Fruit fly (Drosophila melanogaster) whole organism, prepupa: ENCODE measurements around the gene CG5618.

Experiments
- Blimp-1 ChIP-seq: fragments of 200-800 bp; sonication (Bioruptor generic); optimal IDR thresholded peaks from 3 replicates; lab custom pipeline; 2017; ENCODE audit warnings: missing biosample characterization, missing genetic modification characterization, mild to moderate bottlenecking, moderate library complexity, missing genetic modification reagents
- CG10669 ChIP-seq: fragments of 200-800 bp; sonication (Bioruptor generic); optimal IDR thresholded peaks from 3 replicates; lab custom pipeline; 2018; ENCODE audit warnings: missing biosample characterization, mild to moderate bottlenecking, missing genetic modification characterization, moderate library complexity
- CG11294 ChIP-seq: fragments of 200-800 bp; sonication (Bioruptor generic); IDR thresholded peaks from 2 replicates; pipeline ENCODE4 v1.3.6; 2022; ENCODE audit warnings: missing biosample characterization, missing genetic modification characterization
- CG15336 ChIP-seq: fragments of 200-800 bp; sonication (Bioruptor generic); IDR thresholded peaks from 2 replicates; pipeline ENCODE4 v1.3.6; 2022; ENCODE audit warnings: missing biosample characterization, missing genetic modification characterization
- CG16779 ChIP-seq: fragments of 200-800 bp; sonication (Bioruptor generic); optimal IDR thresholded peaks from 3 replicates; lab custom pipeline; 2017; ENCODE audit warnings: missing biosample characterization, mild to moderate bottlenecking, missing genetic modification characterization
- CG3032 ChIP-seq: fragments of 200-800 bp; optimal IDR thresholded peaks from 2 replicates; lab custom pipeline; 2019; ENCODE audit warnings: missing biosample characterization, mild to moderate bottlenecking, missing genetic modification characterization, moderate library complexity
- CG31627 ChIP-seq: fragments of 200-800 bp; sonication (Bioruptor generic); optimal IDR thresholded peaks from 3 replicates; lab custom pipeline; 2016; ENCODE audit warnings: missing biosample characterization, missing genetic modification characterization
- CG34406 ChIP-seq: fragments of 200-800 bp; sonication (Bioruptor generic); optimal IDR thresholded peaks from 3 replicates; lab custom pipeline; 2016; ENCODE audit warnings: missing biosample characterization, missing genetic modification characterization
- CG3919 ChIP-seq: fragments of 200-800 bp; sonication (Bioruptor generic); optimal IDR thresholded peaks from 3 replicates; lab custom pipeline; 2016; ENCODE audit warnings: missing biosample characterization, missing genetic modification characterization
- CG4318 ChIP-seq: fragments of 200-800 bp; sonication (Bioruptor generic); optimal IDR thresholded peaks from 3 replicates; lab custom pipeline; 2017; ENCODE audit warnings: missing biosample characterization, mild to moderate bottlenecking, missing genetic modification characterization
- CG6163 ChIP-seq: fragments of 200-800 bp; sonication (Bioruptor generic); IDR thresholded peaks from 3 replicates; pipeline ENCODE4 v1.3.6; 2022; ENCODE audit warnings: missing biosample characterization, missing genetic modification characterization
- CG6792 ChIP-seq: fragments of 200-800 bp; sonication (Bioruptor generic); optimal IDR thresholded peaks from 3 replicates; lab custom pipeline; 2016; ENCODE audit warnings: missing biosample characterization, missing genetic modification characterization
- CG6808 ChIP-seq: fragments of 200-800 bp; sonication (Bioruptor generic); optimal IDR thresholded peaks from 3 replicates; lab custom pipeline; 2017; ENCODE audit warnings: missing biosample characterization, missing genetic modification characterization, mild to moderate bottlenecking, moderate library complexity, missing genetic modification reagents
- CG6854 ChIP-seq: fragments of 200-800 bp; sonication (Bioruptor generic); optimal IDR thresholded peaks from 2 replicates; lab custom pipeline; 2017; ENCODE audit warnings: missing biosample characterization, mild to moderate bottlenecking, missing genetic modification characterization
- CG8319 ChIP-seq: fragments of 200-800 bp; sonication (Bioruptor generic); optimal IDR thresholded peaks from 3 replicates; lab custom pipeline; 2016; ENCODE audit warnings: missing biosample characterization, missing genetic modification characterization
- CG8632 ChIP-seq: fragments of 200-800 bp; sonication (Bioruptor generic); optimal IDR thresholded peaks from 3 replicates; lab custom pipeline; 2016; ENCODE audit warnings: missing biosample characterization, missing genetic modification characterization
- CG9139 ChIP-seq: fragments of 200-800 bp; sonication (Bioruptor generic); optimal IDR thresholded peaks from 3 replicates; lab custom pipeline; 2017; ENCODE audit warnings: missing biosample characterization, mild to moderate bottlenecking, missing genetic modification characterization
- Eip75B ChIP-seq: fragments of 200-800 bp; sonication (Bioruptor generic); optimal IDR thresholded peaks from 3 replicates; lab custom pipeline; 2016; ENCODE audit warnings: missing biosample characterization, missing genetic modification characterization
- Eip78C ChIP-seq: fragments of 200-800 bp; sonication (Bioruptor generic); peaks from one replicate; lab custom pipeline; 2016; ENCODE audit warnings: missing biosample characterization, missing genetic modification characterization
- Eip93F ChIP-seq: fragments of 200-800 bp; sonication (Bioruptor generic); optimal IDR thresholded peaks from 2 replicates; lab custom pipeline; 2016; ENCODE audit warnings: missing biosample characterization, mild to moderate bottlenecking, missing genetic modification characterization
- Ets21C ChIP-seq: fragments of 200-800 bp; sonication (Bioruptor generic); optimal IDR thresholded peaks from 3 replicates; lab custom pipeline; 2016; ENCODE audit warnings: missing biosample characterization, missing genetic modification characterization
- Ets96B ChIP-seq: fragments of 200-800 bp; optimal IDR thresholded peaks from 2 replicates; lab custom pipeline; 2019; ENCODE audit warnings: missing biosample characterization, mild to moderate bottlenecking, missing genetic modification characterization, moderate library complexity
- Gug ChIP-seq: fragments of 200-800 bp; sonication (Bioruptor generic); IDR thresholded peaks from 2 replicates; pipeline ENCODE4 v1.3.6; 2022; ENCODE audit warnings: missing biosample characterization, missing genetic modification characterization
- Hr38 ChIP-seq: sonication (Bioruptor generic); optimal IDR thresholded peaks from 2 replicates; lab custom pipeline; 2016; ENCODE audit warnings: missing biosample characterization, missing genetic modification characterization
- Hr39 ChIP-seq: fragments of 200-800 bp; sonication (Bioruptor generic); optimal IDR thresholded peaks from 2 replicates; lab custom pipeline; 2016; ENCODE audit warnings: missing biosample characterization, missing genetic modification characterization
- Hr4 ChIP-seq: fragments of 200-800 bp; sonication (Bioruptor generic); optimal IDR thresholded peaks from 3 replicates; lab custom pipeline; 2016; ENCODE audit warnings: missing biosample characterization, missing genetic modification characterization
- Lpt ChIP-seq: fragments of 200-800 bp; sonication (Bioruptor generic); optimal IDR thresholded peaks from 3 replicates; lab custom pipeline; 2016; ENCODE audit warnings: missing biosample characterization, missing genetic modification characterization
- Met ChIP-seq: fragments of 200-800 bp; sonication (Bioruptor generic); optimal IDR thresholded peaks from 3 replicates; lab custom pipeline; 2016; ENCODE audit warnings: missing biosample characterization, missing genetic modification characterization
- OdsH ChIP-seq: fragments of 200-800 bp; sonication (Bioruptor generic); optimal IDR thresholded peaks from 3 replicates; lab custom pipeline; 2016; ENCODE audit warnings: missing biosample characterization, missing genetic modification characterization
- Sox102F ChIP-seq: fragments of 200-800 bp; sonication (Bioruptor generic); optimal IDR thresholded peaks from 2 replicates; lab custom pipeline; 2016; ENCODE audit warnings: missing biosample characterization, mild to moderate bottlenecking, missing genetic modification characterization
- Sox14 ChIP-seq: fragments of 200-800 bp; sonication (Bioruptor generic); optimal IDR thresholded peaks from 3 replicates; lab custom pipeline; 2016; ENCODE audit warnings: missing biosample characterization, missing genetic modification characterization
- Sox15 ChIP-seq: fragments of 200-800 bp; sonication (Bioruptor generic); optimal IDR thresholded peaks from 3 replicates; lab custom pipeline; 2016; ENCODE audit warnings: missing biosample characterization, missing genetic modification characterization
- achi ChIP-seq: fragments of 200-800 bp; sonication (Bioruptor generic); optimal IDR thresholded peaks from 3 replicates; lab custom pipeline; 2016; ENCODE audit warnings: missing biosample characterization, missing genetic modification characterization
- acj6 ChIP-seq: fragments of 200-800 bp; sonication (Bioruptor generic); optimal IDR thresholded peaks from 3 replicates; lab custom pipeline; 2016; ENCODE audit warnings: missing biosample characterization, missing genetic modification characterization
- dac ChIP-seq: fragments of 200-800 bp; sonication (Bioruptor generic); optimal IDR thresholded peaks from 2 replicates; lab custom pipeline; 2017; ENCODE audit warnings: missing biosample characterization, mild to moderate bottlenecking, missing genetic modification characterization
- eg ChIP-seq: fragments of 200-800 bp; sonication (Bioruptor generic); IDR thresholded peaks from 3 replicates; pipeline ENCODE4 v1.3.6; 2022; ENCODE audit warnings: missing biosample characterization, missing genetic modification characterization
- esn ChIP-seq: fragments of 200-800 bp; sonication (Bioruptor generic); optimal IDR thresholded peaks from 2 replicates; lab custom pipeline; 2016; ENCODE audit warnings: missing biosample characterization, mild to moderate bottlenecking, missing genetic modification characterization, moderate library complexity
- fd59A ChIP-seq: fragments of 200-800 bp; sonication (Bioruptor generic); optimal IDR thresholded peaks from 2 replicates; lab custom pipeline; 2017; ENCODE audit warnings: missing biosample characterization, mild to moderate bottlenecking, missing genetic modification characterization, missing genetic modification reagents
- fkh ChIP-seq: fragments of 200-800 bp; sonication (Bioruptor generic); optimal IDR thresholded peaks from 3 replicates; lab custom pipeline; 2017; ENCODE audit warnings: missing biosample characterization, mild to moderate bottlenecking, missing genetic modification characterization, moderate library complexity
- lz ChIP-seq: fragments of 200-800 bp; sonication (Bioruptor generic); optimal IDR thresholded peaks from 3 replicates; lab custom pipeline; 2016; ENCODE audit warnings: missing biosample characterization, missing genetic modification characterization
- net ChIP-seq: fragments of 200-800 bp; sonication (Bioruptor generic); optimal IDR thresholded peaks from 3 replicates; lab custom pipeline; 2016; ENCODE audit warnings: missing biosample characterization, missing genetic modification characterization
- pdm3 ChIP-seq: fragments of 200-800 bp; sonication (Bioruptor generic); optimal IDR thresholded peaks from 3 replicates; lab custom pipeline; 2016; ENCODE audit warnings: missing biosample characterization, missing genetic modification characterization
- ss ChIP-seq, 2 experiments: fragments of 200-800 bp; sonication (Bioruptor generic); optimal IDR thresholded peaks; 2 replicates in 1 of 2; 3 replicates in 1 of 2; lab custom pipeline; 2017 to 2018; ENCODE audit warnings: mild to moderate bottlenecking in 2 of 2, missing biosample characterization in 2 of 2, missing genetic modification characterization in 2 of 2, moderate library complexity in 1 of 2
- svp ChIP-seq: fragments of 200-800 bp; sonication (Bioruptor generic); peaks from one replicate; lab custom pipeline; 2016; ENCODE audit warnings: missing biosample characterization, missing genetic modification characterization
- vri ChIP-seq: fragments of 200-800 bp; sonication (Bioruptor generic); optimal IDR thresholded peaks from 3 replicates; lab custom pipeline; 2016; ENCODE audit warnings: missing biosample characterization, mild to moderate bottlenecking, missing genetic modification characterization

The CG5618 gene

DNA sequence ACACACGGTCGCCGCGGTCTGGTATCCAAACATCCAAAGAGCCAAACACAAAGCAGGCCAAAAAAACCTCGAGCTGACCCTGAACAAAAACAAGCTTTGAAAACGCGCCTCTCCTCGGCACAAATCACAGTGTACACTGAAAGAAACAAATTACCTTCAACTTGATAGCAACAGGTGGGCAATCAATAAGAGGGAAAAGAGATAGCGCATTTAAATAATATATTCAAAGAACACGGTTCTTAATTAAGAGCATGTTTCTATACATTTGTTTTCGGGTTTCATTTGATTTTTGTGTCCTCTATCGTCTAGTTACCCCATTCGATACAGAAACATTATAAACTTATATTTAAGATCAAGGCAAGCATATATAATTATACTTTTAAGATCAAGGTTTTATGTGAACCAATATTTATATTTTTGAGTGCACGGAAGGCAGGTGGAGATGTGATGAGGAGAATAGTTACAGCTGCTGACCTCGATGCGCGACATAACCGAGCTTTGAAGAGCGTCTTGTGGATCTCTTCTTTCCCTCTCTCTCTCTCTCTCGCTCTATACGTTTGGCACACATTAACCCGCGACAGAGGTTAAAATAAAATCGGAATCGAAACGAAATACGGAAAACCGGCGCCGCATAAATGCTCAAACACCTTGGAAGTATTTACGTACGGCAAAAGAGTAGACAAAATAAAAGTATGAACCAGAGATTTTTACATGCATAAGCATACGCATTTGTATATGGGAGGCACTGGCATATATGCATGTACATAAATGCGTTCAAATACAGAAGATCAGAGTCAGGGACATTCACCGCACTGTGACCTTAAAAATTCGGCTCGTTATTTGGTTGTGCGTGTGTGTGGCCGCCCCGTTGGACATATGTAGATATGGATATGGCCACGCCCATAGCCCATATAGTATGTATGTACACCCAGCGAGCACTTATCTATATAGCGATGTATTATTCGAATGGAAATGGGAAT, 45.3 kb downstream of the CG5618 start (continued):
- TF ChIP-seq dac = peak; percentile 82
- peak; percentile 88 for TF ChIP-seq Eip75B (GFP tag; lab: Kevin White, UChicago)
- TF ChIP-seq CG6808 (GFP tag; lab: Kevin White, UChicago) = peak; percentile 65
- TF ChIP-seq ss (GFP tag; optimal IDR thresholded peaks at IDR 0.05; lab: Kevin White, UChicago) = peak in 1 of 2 experiments; percentile 54
- peak; percentile 61 for TF ChIP-seq CG31627 (GFP tag; lab: Kevin White, UChicago)
- peak; percentile 65; the same call in 1 of the 2 replicates for TF ChIP-seq CG11294 (GFP tag; lab: Robert Waterston, UW)
- peak; percentile 70 for TF ChIP-seq CG10669 (GFP tag; lab: Kevin White, UChicago)
- peak; percentile 52; the same call in 1 of the 2 replicates for TF ChIP-seq Gug (GFP tag; lab: Robert Waterston, UW)
- peak; percentile 85 for TF ChIP-seq pdm3 (GFP tag; lab: Kevin White, UChicago)
- TF ChIP-seq Hr38 = no peak
- TF ChIP-seq Lpt = peak; percentile 84
- TF ChIP-seq lz (GFP tag; lab: Kevin White, UChicago) = peak; percentile 78
- peak; percentile 79 for TF ChIP-seq esn (GFP tag; lab: Kevin White, UChicago)
- peak; percentile 76 for TF ChIP-seq Met
- peak; percentile 85 for TF ChIP-seq CG15336 (GFP tag; lab: Robert Waterston, UW)
- TF ChIP-seq CG3919 (GFP tag; lab: Kevin White, UChicago) = peak; percentile 84
- peak; percentile 79 for TF ChIP-seq Ets96B
- TF ChIP-seq net (GFP tag; lab: Kevin White, UChicago) = peak; percentile 81
- peak; percentile 88 for TF ChIP-seq Hr4 (GFP tag; lab: Kevin White, UChicago)
- peak; percentile 79 for TF ChIP-seq OdsH (GFP tag; lab: Kevin White, UChicago)
- TF ChIP-seq fkh (GFP tag; lab: Kevin White, UChicago) = peak; percentile 62
- peak; percentile 77 for TF ChIP-seq Sox14 (GFP tag; lab: Kevin White, UChicago)
- peak; percentile 50 for TF ChIP-seq Ets21C (GFP tag; lab: Kevin White, UChicago)
- no peak for TF ChIP-seq Blimp-1
- peak; percentile 81 for TF ChIP-seq acj6
- TF ChIP-seq CG9139 (GFP tag; lab: Kevin White, UChicago) = peak; percentile 12
- peak; percentile 80 for TF ChIP-seq CG34406 (GFP tag; lab: Kevin White, UChicago)
- peak; percentile 95 for TF ChIP-seq Eip78C (GFP tag; lab: Kevin White, UChicago)

dm6 chr3L:20399550-20400109, 46.4 kb downstream of the CG5618 start:
- TF ChIP-seq acj6 = peak; percentile 95
- peak; percentile 84 for TF ChIP-seq CG6163
- TF ChIP-seq achi (GFP tag; lab: Kevin White, UChicago) = peak; percentile 92
- TF ChIP-seq CG11294 (GFP tag; lab: Robert Waterston, UW) = peak; percentile 83
- peak; percentile 92 for TF ChIP-seq CG6792 (GFP tag; lab: Kevin White, UChicago)
- peak; percentile 94 for TF ChIP-seq pdm3 (GFP tag; lab: Kevin White, UChicago)
- peak; percentile 95 for TF ChIP-seq net (GFP tag; lab: Kevin White, UChicago)
- TF ChIP-seq CG8632 (GFP tag; lab: Kevin White, UChicago) = peak; percentile 91
- TF ChIP-seq eg (GFP tag; lab: Robert Waterston, UW) = peak; percentile 87
- TF ChIP-seq CG8319 (GFP tag; lab: Kevin White, UChicago) = peak; percentile 91
- TF ChIP-seq CG3919 (GFP tag; lab: Kevin White, UChicago) = peak; percentile 93
- peak; percentile 75 for TF ChIP-seq CG6854 (GFP tag; lab: Kevin White, UChicago)
- TF ChIP-seq CG3032 (tag; lab: Kevin White, UChicago) = peak; percentile 90
- TF ChIP-seq svp (GFP tag; lab: Kevin White, UChicago) = peak; percentile 95
- TF ChIP-seq Gug (GFP tag; lab: Robert Waterston, UW) = peak; percentile 85
- peak; percentile 86 for TF ChIP-seq Sox15 (GFP tag; lab: Kevin White, UChicago)
- TF ChIP-seq Hr39 (GFP tag; lab: Kevin White, UChicago) = peak; percentile 91
- peak; percentile 81 to 83 for TF ChIP-seq ss (GFP tag; optimal IDR thresholded peaks at IDR 0.05; lab: Kevin White, UChicago)
- peak; percentile 92 for TF ChIP-seq Hr4 (GFP tag; lab: Kevin White, UChicago)
- peak; percentile 90 for TF ChIP-seq Sox102F (GFP tag; lab: Kevin White, UChicago)
- peak; percentile 96 for TF ChIP-seq OdsH (GFP tag; lab: Kevin White, UChicago)
- TF ChIP-seq CG10669 (GFP tag; lab: Kevin White, UChicago) = peak; percentile 85
- TF ChIP-seq CG4318 = peak; percentile 87
- TF ChIP-seq Eip78C (GFP tag; lab: Kevin White, UChicago) = peak; percentile 99
- peak; percentile 84 for TF ChIP-seq fd59A
- TF ChIP-seq Hr38 = peak; percentile 60
- TF ChIP-seq Met = peak; percentile 92
- TF ChIP-seq Eip93F = peak; percentile 85
- TF ChIP-seq Lpt = peak; percentile 90
- TF ChIP-seq vri (GFP tag; lab: Kevin White, UChicago) = peak; percentile 88
- peak; percentile 84 for TF ChIP-seq CG16779
- peak; percentile 89 for TF ChIP-seq Ets96B
